Fruit fly (Drosophila melanogaster) whole organism, prepupa: ENCODE results near the gene CG5810.

ENCODE experiments used
- CG10631 ChIP-seq: fragments of 200-800 bp; sonication (Bioruptor generic); optimal IDR thresholded peaks from 2 replicates; lab custom pipeline; 2016; ENCODE audit warnings: missing biosample characterization, missing genetic modification characterization
- CG10669 ChIP-seq: fragments of 200-800 bp; sonication (Bioruptor generic); optimal IDR thresholded peaks from 3 replicates; lab custom pipeline; 2018; ENCODE audit warnings: missing biosample characterization, mild to moderate bottlenecking, missing genetic modification characterization, moderate library complexity
- CG11294 ChIP-seq: fragments of 200-800 bp; sonication (Bioruptor generic); IDR thresholded peaks from 2 replicates; pipeline ENCODE4 v1.3.6; 2022; ENCODE audit warnings: missing biosample characterization, missing genetic modification characterization
- CG11902 ChIP-seq: fragments of 200-800 bp; sonication (Bioruptor generic); optimal IDR thresholded peaks from 3 replicates; lab custom pipeline; 2016; ENCODE audit warnings: missing biosample characterization, missing genetic modification characterization
- CG15336 ChIP-seq: fragments of 200-800 bp; sonication (Bioruptor generic); IDR thresholded peaks from 2 replicates; pipeline ENCODE4 v1.3.6; 2022; ENCODE audit warnings: missing biosample characterization, missing genetic modification characterization
- CG16779 ChIP-seq: fragments of 200-800 bp; sonication (Bioruptor generic); optimal IDR thresholded peaks from 3 replicates; lab custom pipeline; 2017; ENCODE audit warnings: missing biosample characterization, mild to moderate bottlenecking, missing genetic modification characterization
- CG3032 ChIP-seq: fragments of 200-800 bp; optimal IDR thresholded peaks from 2 replicates; lab custom pipeline; 2019; ENCODE audit warnings: missing biosample characterization, mild to moderate bottlenecking, missing genetic modification characterization, moderate library complexity
- CG32006 ChIP-seq: fragments of 200-800 bp; sonication (Bioruptor generic); optimal IDR thresholded peaks from 3 replicates; lab custom pipeline; 2017; ENCODE audit warnings: missing biosample characterization, mild to moderate bottlenecking, missing genetic modification characterization
- CG3919 ChIP-seq: fragments of 200-800 bp; sonication (Bioruptor generic); optimal IDR thresholded peaks from 3 replicates; lab custom pipeline; 2016; ENCODE audit warnings: missing biosample characterization, missing genetic modification characterization
- CG4318 ChIP-seq: fragments of 200-800 bp; sonication (Bioruptor generic); optimal IDR thresholded peaks from 3 replicates; lab custom pipeline; 2017; ENCODE audit warnings: missing biosample characterization, mild to moderate bottlenecking, missing genetic modification characterization
- CG6163 ChIP-seq: fragments of 200-800 bp; sonication (Bioruptor generic); IDR thresholded peaks from 3 replicates; pipeline ENCODE4 v1.3.6; 2022; ENCODE audit warnings: missing biosample characterization, missing genetic modification characterization
- CG6276 ChIP-seq: fragments of 200-800 bp; sonication (Bioruptor generic); optimal IDR thresholded peaks from 2 replicates; lab custom pipeline; 2017; ENCODE audit warnings: missing biosample characterization, mild to moderate bottlenecking, missing genetic modification characterization
- CG8119 ChIP-seq: fragments of 200-800 bp; sonication (Bioruptor generic); IDR thresholded peaks from 3 replicates; pipeline ENCODE4 v1.3.6; 2022; ENCODE audit warnings: missing biosample characterization, missing genetic modification characterization
- CG8319 ChIP-seq: fragments of 200-800 bp; sonication (Bioruptor generic); optimal IDR thresholded peaks from 3 replicates; lab custom pipeline; 2016; ENCODE audit warnings: missing biosample characterization, missing genetic modification characterization
- CG8632 ChIP-seq: fragments of 200-800 bp; sonication (Bioruptor generic); optimal IDR thresholded peaks from 3 replicates; lab custom pipeline; 2016; ENCODE audit warnings: missing biosample characterization, missing genetic modification characterization
- CG9139 ChIP-seq: fragments of 200-800 bp; sonication (Bioruptor generic); optimal IDR thresholded peaks from 3 replicates; lab custom pipeline; 2017; ENCODE audit warnings: missing biosample characterization, mild to moderate bottlenecking, missing genetic modification characterization
- Eip78C ChIP-seq: fragments of 200-800 bp; sonication (Bioruptor generic); peaks from one replicate; lab custom pipeline; 2016; ENCODE audit warnings: missing biosample characterization, missing genetic modification characterization
- Ets21C ChIP-seq: fragments of 200-800 bp; sonication (Bioruptor generic); optimal IDR thresholded peaks from 3 replicates; lab custom pipeline; 2016; ENCODE audit warnings: missing biosample characterization, missing genetic modification characterization
- Ets96B ChIP-seq: fragments of 200-800 bp; optimal IDR thresholded peaks from 2 replicates; lab custom pipeline; 2019; ENCODE audit warnings: missing biosample characterization, mild to moderate bottlenecking, missing genetic modification characterization, moderate library complexity
- Gug ChIP-seq: fragments of 200-800 bp; sonication (Bioruptor generic); IDR thresholded peaks from 2 replicates; pipeline ENCODE4 v1.3.6; 2022; ENCODE audit warnings: missing biosample characterization, missing genetic modification characterization
- Hr38 ChIP-seq: sonication (Bioruptor generic); optimal IDR thresholded peaks from 2 replicates; lab custom pipeline; 2016; ENCODE audit warnings: missing biosample characterization, missing genetic modification characterization
- Hr39 ChIP-seq: fragments of 200-800 bp; sonication (Bioruptor generic); optimal IDR thresholded peaks from 2 replicates; lab custom pipeline; 2016; ENCODE audit warnings: missing biosample characterization, missing genetic modification characterization
- Hr4 ChIP-seq: fragments of 200-800 bp; sonication (Bioruptor generic); optimal IDR thresholded peaks from 3 replicates; lab custom pipeline; 2016; ENCODE audit warnings: missing biosample characterization, missing genetic modification characterization
- Lpt ChIP-seq: fragments of 200-800 bp; sonication (Bioruptor generic); optimal IDR thresholded peaks from 3 replicates; lab custom pipeline; 2016; ENCODE audit warnings: missing biosample characterization, missing genetic modification characterization
- Met ChIP-seq: fragments of 200-800 bp; sonication (Bioruptor generic); optimal IDR thresholded peaks from 3 replicates; lab custom pipeline; 2016; ENCODE audit warnings: missing biosample characterization, missing genetic modification characterization
- OdsH ChIP-seq: fragments of 200-800 bp; sonication (Bioruptor generic); optimal IDR thresholded peaks from 3 replicates; lab custom pipeline; 2016; ENCODE audit warnings: missing biosample characterization, missing genetic modification characterization
- Smox ChIP-seq: fragments of 200-800 bp; sonication (Bioruptor generic); optimal IDR thresholded peaks from 3 replicates; lab custom pipeline; 2016; ENCODE audit warnings: missing biosample characterization, missing genetic modification characterization
- Sox102F ChIP-seq: fragments of 200-800 bp; sonication (Bioruptor generic); optimal IDR thresholded peaks from 2 replicates; lab custom pipeline; 2016; ENCODE audit warnings: missing biosample characterization, mild to moderate bottlenecking, missing genetic modification characterization
- Sox14 ChIP-seq: fragments of 200-800 bp; sonication (Bioruptor generic); optimal IDR thresholded peaks from 3 replicates; lab custom pipeline; 2016; ENCODE audit warnings: missing biosample characterization, missing genetic modification characterization
- Sox15 ChIP-seq: fragments of 200-800 bp; sonication (Bioruptor generic); optimal IDR thresholded peaks from 3 replicates; lab custom pipeline; 2016; ENCODE audit warnings: missing biosample characterization, missing genetic modification characterization
- achi ChIP-seq: fragments of 200-800 bp; sonication (Bioruptor generic); optimal IDR thresholded peaks from 3 replicates; lab custom pipeline; 2016; ENCODE audit warnings: missing biosample characterization, missing genetic modification characterization
- dac ChIP-seq: fragments of 200-800 bp; sonication (Bioruptor generic); optimal IDR thresholded peaks from 2 replicates; lab custom pipeline; 2017; ENCODE audit warnings: missing biosample characterization, mild to moderate bottlenecking, missing genetic modification characterization
- dsx ChIP-seq: fragments of 200-800 bp; optimal IDR thresholded peaks from 3 replicates; lab custom pipeline; 2019; ENCODE audit warnings: missing biosample characterization, mild to moderate bottlenecking, missing genetic modification characterization, moderate library complexity; ENCODE audit not compliant: poor library complexity, severe bottlenecking
- esn ChIP-seq: fragments of 200-800 bp; sonication (Bioruptor generic); optimal IDR thresholded peaks from 2 replicates; lab custom pipeline; 2016; ENCODE audit warnings: missing biosample characterization, mild to moderate bottlenecking, missing genetic modification characterization, moderate library complexity
- fd59A ChIP-seq: fragments of 200-800 bp; sonication (Bioruptor generic); optimal IDR thresholded peaks from 2 replicates; lab custom pipeline; 2017; ENCODE audit warnings: missing biosample characterization, mild to moderate bottlenecking, missing genetic modification characterization, missing genetic modification reagents
- lz ChIP-seq: fragments of 200-800 bp; sonication (Bioruptor generic); optimal IDR thresholded peaks from 3 replicates; lab custom pipeline; 2016; ENCODE audit warnings: missing biosample characterization, missing genetic modification characterization
- net ChIP-seq: fragments of 200-800 bp; sonication (Bioruptor generic); optimal IDR thresholded peaks from 3 replicates; lab custom pipeline; 2016; ENCODE audit warnings: missing biosample characterization, missing genetic modification characterization
- pdm3 ChIP-seq: fragments of 200-800 bp; sonication (Bioruptor generic); optimal IDR thresholded peaks from 3 replicates; lab custom pipeline; 2016; ENCODE audit warnings: missing biosample characterization, missing genetic modification characterization
- salr ChIP-seq, 2 experiments: fragments of 200-800 bp; sonication (Bioruptor generic); optimal IDR thresholded peaks; 3 replicates each; lab custom pipeline; 2016 to 2018; ENCODE audit warnings: missing biosample characterization in 2 of 2, missing genetic modification characterization in 2 of 2, mild to moderate bottlenecking in 1 of 2
- ss ChIP-seq, 2 experiments: fragments of 200-800 bp; sonication (Bioruptor generic); optimal IDR thresholded peaks; 2 replicates in 1 of 2; 3 replicates in 1 of 2; lab custom pipeline; 2017 to 2018; ENCODE audit warnings: mild to moderate bottlenecking in 2 of 2, missing biosample characterization in 2 of 2, missing genetic modification characterization in 2 of 2, moderate library complexity in 1 of 2
- svp ChIP-seq: fragments of 200-800 bp; sonication (Bioruptor generic); peaks from one replicate; lab custom pipeline; 2016; ENCODE audit warnings: missing biosample characterization, missing genetic modification characterization
- topi ChIP-seq: fragments of 200-800 bp; sonication (Bioruptor generic); optimal IDR thresholded peaks from 3 replicates; lab custom pipeline; 2016; ENCODE audit warnings: missing biosample characterization, missing genetic modification characterization
- vri ChIP-seq: fragments of 200-800 bp; sonication (Bioruptor generic); optimal IDR thresholded peaks from 3 replicates; lab custom pipeline; 2016; ENCODE audit warnings: missing biosample characterization, mild to moderate bottlenecking, missing genetic modification characterization

Gene CG5810

dm6 chr3R:21205680-21206326 lies 42.2 kb downstream of the CG5810 start (continued):
- TF ChIP-seq dac (GFP tag; lab: Kevin White, UChicago) (peak; percentile 82), Sox102F (GFP tag; lab: Kevin White, UChicago) (peak; percentile 65), Lpt (peak; percentile 84), Eip78C (GFP tag; lab: Kevin White, UChicago) (peak; percentile 93), Hr38 (no peak), OdsH (GFP tag; lab: Kevin White, UChicago) (peak; percentile 80), Sox14 (GFP tag; lab: Kevin White, UChicago) (peak; percentile 87), ss (GFP tag; optimal IDR thresholded peaks at IDR 0.05; lab: Kevin White, UChicago) (no peak), achi (GFP tag; lab: Kevin White, UChicago) (peak; percentile 78), Hr39 (GFP tag; lab: Kevin White, UChicago) (peak; percentile 32), CG8319 (GFP tag; lab: Kevin White, UChicago) (peak; percentile 47), Sox15 (peak; percentile 44), Met (GFP tag; lab: Kevin White, UChicago) (peak; percentile 54), lz (GFP tag; lab: Kevin White, UChicago) (peak; percentile 61), CG16779 (tag; lab: Kevin White, UChicago) (peak; percentile 64), pdm3 (GFP tag; lab: Kevin White, UChicago) (peak; percentile 80), net (GFP tag; lab: Kevin White, UChicago) (peak; percentile 81)
- TF ChIP-seq, all 60 proteins: peak for 53

dm6 chr3R:21206327-21206728 lies 42.8 kb downstream of the CG5810 start:
- TF ChIP-seq Ets96B (no peak), CG32006 (peak; percentile 85), CG8119 (GFP tag; lab: Robert Waterston, UW) (peak; percentile 67; the same call in 1 of the 3 replicates), CG10669 (GFP tag; lab: Kevin White, UChicago) (no peak), CG6163 (GFP tag; lab: Robert Waterston, UW) (peak; percentile 37; the same call in 2 of the 3 replicates), Eip78C (GFP tag; lab: Kevin White, UChicago) (peak; percentile 64), CG3919 (no peak), esn (GFP tag; lab: Kevin White, UChicago) (no peak), Sox14 (GFP tag; lab: Kevin White, UChicago) (no peak), CG10631 (GFP tag; lab: Kevin White, UChicago) (peak; percentile 43), CG15336 (GFP tag; lab: Robert Waterston, UW) (peak; percentile 70), dac (GFP tag; lab: Kevin White, UChicago) (peak; percentile 7), CG3032 (tag; lab: Kevin White, UChicago) (no peak), CG11902 (no peak), CG6276 (GFP tag; lab: Kevin White, UChicago) (peak; percentile 57), topi (GFP tag; lab: Kevin White, UChicago) (no peak), svp (GFP tag; lab: Kevin White, UChicago) (peak; percentile 83), net (GFP tag; lab: Kevin White, UChicago) (peak; percentile 27), Hr38 (no peak), Gug (GFP tag; lab: Robert Waterston, UW) (peak; percentile 64), CG9139 (GFP tag; lab: Kevin White, UChicago) (no peak), vri (GFP tag; lab: Kevin White, UChicago) (no peak), Hr39 (GFP tag; lab: Kevin White, UChicago) (no peak), CG11294 (GFP tag; lab: Robert Waterston, UW) (peak; percentile 48; the same call in 1 of the 2 replicates), salr (GFP tag; optimal IDR thresholded peaks at IDR 0.05; lab: Kevin White, UChicago) (peak in 1 of 2 experiments; percentile 78), OdsH (GFP tag; lab: Kevin White, UChicago) (peak; percentile 18), Hr4 (peak; percentile 55), Smox (GFP tag; lab: Kevin White, UChicago) (no peak), dsx (GFP tag; lab: Kevin White, UChicago) (no peak), pdm3 (GFP tag; lab: Kevin White, UChicago) (peak; percentile 33), ss (GFP tag; optimal IDR thresholded peaks at IDR 0.05; lab: Kevin White, UChicago) (no peak), Ets21C (GFP tag; lab: Kevin White, UChicago) (no peak), CG8632 (GFP tag; lab: Kevin White, UChicago) (no peak), lz (GFP tag; lab: Kevin White, UChicago) (no peak), CG4318 (GFP tag; lab: Kevin White, UChicago) (peak; percentile 47), fd59A (GFP tag; lab: Kevin White, UChicago) (no peak)
- TF ChIP-seq, all 60 proteins: peak for 17
